Fruit fly (Drosophila melanogaster) whole organism, embryonic: ENCODE data around the gene Mis12.

Source experiments
- CG11695 ChIP-seq: fragments of 200-800 bp; sonication (Bioruptor generic); IDR thresholded peaks from 3 replicates; pipeline ENCODE4 v1.3.6; 2022; ENCODE audit warnings: missing biosample characterization, missing genetic modification characterization
- CG12391 ChIP-seq: fragments of 200-800 bp; sonication (Bioruptor generic); optimal IDR thresholded peaks from 3 replicates; lab custom pipeline; 2018; ENCODE audit warnings: missing biosample characterization, mild to moderate bottlenecking, missing genetic modification characterization, moderate library complexity
- CG12659 ChIP-seq: fragments of 200-800 bp; sonication (Bioruptor generic); optimal IDR thresholded peaks from 3 replicates; lab custom pipeline; 2017; ENCODE audit warnings: mild to moderate bottlenecking, missing biosample characterization, missing genetic modification reagents, missing genetic modification characterization
- CG14441 ChIP-seq: fragments of 200-800 bp; sonication (Bioruptor generic); IDR thresholded peaks from 2 replicates; pipeline ENCODE4 v1.3.6; 2022; ENCODE audit warnings: missing biosample characterization, missing genetic modification characterization
- CG15479 ChIP-seq: fragments of 200-800 bp; sonication (Bioruptor generic); optimal IDR thresholded peaks from 3 replicates; lab custom pipeline; 2019; ENCODE audit warnings: missing biosample characterization, mild to moderate bottlenecking, missing genetic modification characterization, moderate library complexity
- CG2202 ChIP-seq: fragments of 200-800 bp; sonication (Bioruptor generic); optimal IDR thresholded peaks from 2 replicates; lab custom pipeline; 2018; ENCODE audit warnings: missing biosample characterization, mild to moderate bottlenecking, missing genetic modification characterization
- CG2678 ChIP-seq: fragments of 200-800 bp; sonication (Bioruptor generic); optimal IDR thresholded peaks from 3 replicates; lab custom pipeline; 2019; ENCODE audit warnings: missing biosample characterization, mild to moderate bottlenecking, missing genetic modification characterization, moderate library complexity
- CG2712 ChIP-seq: fragments of 200-800 bp; optimal IDR thresholded peaks from 3 replicates; lab custom pipeline; 2019; ENCODE audit warnings: missing biosample characterization, mild to moderate bottlenecking, missing genetic modification characterization, moderate library complexity
- CG4282 ChIP-seq: fragments of 200-800 bp; sonication (Bioruptor generic); optimal IDR thresholded peaks from 2 replicates; lab custom pipeline; 2016; ENCODE audit warnings: missing biosample characterization, missing genetic modification characterization
- CG4617 ChIP-seq: fragments of 200-800 bp; sonication (Bioruptor generic); optimal IDR thresholded peaks from 3 replicates; lab custom pipeline; 2016; ENCODE audit warnings: missing biosample characterization, missing genetic modification characterization, borderline replicate concordance
- CG5953 ChIP-seq: fragments of 200-800 bp; sonication (Bioruptor generic); IDR thresholded peaks from 2 replicates; pipeline ENCODE4 v1.3.6; 2022; ENCODE audit warnings: missing biosample characterization, missing genetic modification characterization
- CG7786 ChIP-seq: fragments of 200-800 bp; sonication (Bioruptor generic); optimal IDR thresholded peaks from 2 replicates; lab custom pipeline; 2016; ENCODE audit warnings: missing biosample characterization, missing genetic modification characterization
- CG9727 ChIP-seq: fragments of 200-800 bp; sonication (Bioruptor generic); optimal IDR thresholded peaks from 3 replicates; lab custom pipeline; 2017; ENCODE audit warnings: missing biosample characterization, mild to moderate bottlenecking, missing genetic modification characterization
- CrebB ChIP-seq: fragments of 200-800 bp; sonication (Bioruptor generic); optimal IDR thresholded peaks from 3 replicates; lab custom pipeline; 2018; ENCODE audit warnings: missing biosample characterization, mild to moderate bottlenecking, missing genetic modification characterization
- Dbx ChIP-seq: fragments of 200-800 bp; sonication (Bioruptor generic); IDR thresholded peaks from 3 replicates; pipeline ENCODE4 v1.3.6; 2022; ENCODE audit warnings: missing biosample characterization, missing genetic modification characterization
- Deaf1 ChIP-seq: fragments of 200-800 bp; optimal IDR thresholded peaks from 3 replicates; lab custom pipeline; 2019; ENCODE audit warnings: missing biosample characterization, mild to moderate bottlenecking, missing genetic modification characterization, moderate library complexity
- Dll ChIP-seq: fragments of 200-800 bp; sonication (Bioruptor generic); IDR thresholded peaks from 4 replicates; pipeline ENCODE4 v1.3.6; 2022; ENCODE audit warnings: missing biosample characterization, missing genetic modification characterization; ENCODE audit not compliant: partially characterized antibody
- Doc3 ChIP-seq: fragments of 200-800 bp; sonication (Bioruptor generic); IDR thresholded peaks from 3 replicates; pipeline ENCODE4 v1.3.6; 2022; ENCODE audit warnings: missing biosample characterization, missing genetic modification characterization; ENCODE audit not compliant: partially characterized antibody
- HLHmδ ChIP-seq: fragments of 200-800 bp; sonication (Bioruptor generic); optimal IDR thresholded peaks from 2 replicates; lab custom pipeline; 2018; ENCODE audit warnings: missing biosample characterization, mild to moderate bottlenecking, missing genetic modification characterization, moderate library complexity
- Hmx ChIP-seq: fragments of 200-800 bp; sonication (Bioruptor generic); optimal IDR thresholded peaks from 2 replicates; lab custom pipeline; 2016; ENCODE audit warnings: missing biosample characterization, missing genetic modification characterization
- MBD-R2 ChIP-seq: fragments of 200-800 bp; sonication (Bioruptor generic); IDR thresholded peaks from 2 replicates; pipeline ENCODE4 v1.3.6; 2022; ENCODE audit warnings: missing biosample characterization, missing genetic modification characterization
- MESR4 ChIP-seq: fragments of 200-800 bp; sonication (Bioruptor generic); optimal IDR thresholded peaks from 2 replicates; lab custom pipeline; 2018; ENCODE audit warnings: missing biosample characterization, mild to moderate bottlenecking, missing genetic modification characterization, moderate library complexity
- Med ChIP-seq: fragments of 200-800 bp; sonication (Bioruptor generic); peaks from one replicate; lab custom pipeline; 2016; ENCODE audit warnings: missing biosample characterization, missing genetic modification characterization, mild to moderate bottlenecking, inconsistent platforms, moderate library complexity
- Nf-YA ChIP-seq: fragments of 200-800 bp; sonication (Bioruptor generic); IDR thresholded peaks from 2 replicates; pipeline ENCODE4 v1.3.6; 2022; ENCODE audit warnings: missing biosample characterization, missing genetic modification characterization
- Nf-YB ChIP-seq: fragments of 200-800 bp; sonication (Bioruptor generic); optimal IDR thresholded peaks from 3 replicates; lab custom pipeline; 2019; ENCODE audit warnings: missing biosample characterization, mild to moderate bottlenecking, missing genetic modification characterization, moderate library complexity
- Nf-YC ChIP-seq: fragments of 200-800 bp; optimal IDR thresholded peaks from 3 replicates; lab custom pipeline; 2019; ENCODE audit warnings: missing biosample characterization, mild to moderate bottlenecking, missing genetic modification characterization, moderate library complexity
- NfI ChIP-seq: fragments of 200-800 bp; sonication (Bioruptor generic); optimal IDR thresholded peaks from 3 replicates; lab custom pipeline; 2018; ENCODE audit warnings: missing biosample characterization, mild to moderate bottlenecking, missing genetic modification characterization, moderate library complexity
- Opbp ChIP-seq: fragments of 200-800 bp; sonication (Bioruptor generic); IDR thresholded peaks from 3 replicates; pipeline ENCODE4 v1.3.6; 2022; ENCODE audit warnings: missing biosample characterization, missing genetic modification characterization; ENCODE audit not compliant: partially characterized antibody
- Ravus ChIP-seq: fragments of 200-800 bp; sonication (Bioruptor generic); IDR thresholded peaks from 2 replicates; pipeline ENCODE4 v1.3.6; 2022; ENCODE audit warnings: missing biosample characterization, missing genetic modification characterization
- Spps ChIP-seq: fragments of 200-800 bp; sonication (Bioruptor generic); optimal IDR thresholded peaks from 2 replicates; lab custom pipeline; 2018; ENCODE audit warnings: missing biosample characterization, mild to moderate bottlenecking, missing genetic modification characterization
- Sry-δ ChIP-seq: fragments of 200-800 bp; sonication (Bioruptor generic); optimal IDR thresholded peaks from 2 replicates; lab custom pipeline; 2016; ENCODE audit warnings: missing biosample characterization, missing genetic modification characterization
- ab ChIP-seq: fragments of 200-800 bp; sonication (Bioruptor generic); optimal IDR thresholded peaks from 2 replicates; lab custom pipeline; 2016; ENCODE audit warnings: missing biosample characterization, missing genetic modification characterization
- amos ChIP-seq: fragments of 200-800 bp; sonication (Bioruptor generic); IDR thresholded peaks from 2 replicates; pipeline ENCODE4 v1.3.6; 2022; ENCODE audit warnings: missing biosample characterization, missing genetic modification characterization; ENCODE audit not compliant: partially characterized antibody
- ara ChIP-seq: fragments of 200-800 bp; sonication (Bioruptor generic); IDR thresholded peaks from 2 replicates; pipeline ENCODE4 v1.3.6; 2022; ENCODE audit warnings: missing biosample characterization, missing genetic modification characterization
- ato ChIP-seq: fragments of 200-800 bp; sonication (Bioruptor generic); IDR thresholded peaks from 2 replicates; pipeline ENCODE4 v1.3.6; 2022; ENCODE audit warnings: missing biosample characterization, missing genetic modification characterization; ENCODE audit not compliant: partially characterized antibody
- crol ChIP-seq: fragments of 200-800 bp; sonication (Bioruptor generic); IDR thresholded peaks from 2 replicates; pipeline ENCODE4 v1.3.6; 2022; ENCODE audit warnings: missing biosample characterization, missing genetic modification characterization
- cwo ChIP-seq: fragments of 200-800 bp; sonication (Bioruptor generic); optimal IDR thresholded peaks from 3 replicates; lab custom pipeline; 2017; ENCODE audit warnings: missing biosample characterization, missing genetic modification characterization, mild to moderate bottlenecking, moderate library complexity, missing genetic modification reagents
- ftz-f1 ChIP-seq: fragments of 200-800 bp; sonication (Bioruptor generic); optimal IDR thresholded peaks from 2 replicates; lab custom pipeline; 2016; ENCODE audit warnings: missing biosample characterization, missing genetic modification characterization
- gem ChIP-seq: fragments of 200-800 bp; sonication (Bioruptor generic); optimal IDR thresholded peaks from 2 replicates; lab custom pipeline; 2019; ENCODE audit warnings: missing biosample characterization, mild to moderate bottlenecking, missing genetic modification characterization, moderate library complexity
- hkb ChIP-seq, 2 experiments: fragments of 200-800 bp in 1 of 2; fragments of >200 bp in 1 of 2; sonication (Bioruptor generic) in 1 of 2; IDR thresholded peaks in 1 of 2; optimal IDR thresholded peaks in 1 of 2; 2 replicates each; pipeline versions ENCODE4 v1.3.6 to Lab custom; 2017 to 2022; ENCODE audit warnings: missing biosample characterization in 1 of 2, missing genetic modification characterization in 1 of 2
- mirr ChIP-seq: fragments of 200-800 bp; sonication (Bioruptor generic); optimal IDR thresholded peaks from 3 replicates; lab custom pipeline; 2018; ENCODE audit warnings: missing biosample characterization, mild to moderate bottlenecking, missing genetic modification characterization
- oc ChIP-seq: fragments of 200-800 bp; sonication (Bioruptor generic); optimal IDR thresholded peaks from 2 replicates; lab custom pipeline; 2018; ENCODE audit warnings: missing biosample characterization, mild to moderate bottlenecking, missing genetic modification characterization, moderate library complexity
- psq ChIP-seq: fragments of 200-800 bp; sonication (Bioruptor generic); optimal IDR thresholded peaks from 2 replicates; lab custom pipeline; 2017; ENCODE audit warnings: missing biosample characterization, missing genetic modification characterization
- ranshi ChIP-seq: fragments of 200-800 bp; sonication (Bioruptor generic); IDR thresholded peaks from 2 replicates; pipeline ENCODE4 v1.3.6; 2022; ENCODE audit warnings: missing biosample characterization, missing genetic modification characterization
- rib ChIP-seq: fragments of 200-800 bp; sonication (Bioruptor generic); IDR thresholded peaks from 2 replicates; pipeline ENCODE4 v1.3.6; 2022; ENCODE audit warnings: missing biosample characterization, missing genetic modification characterization
- so ChIP-seq: fragments of 200-800 bp; sonication (Bioruptor generic); IDR thresholded peaks from 3 replicates; pipeline ENCODE4 v1.3.6; 2022; ENCODE audit warnings: missing biosample characterization, missing genetic modification characterization
- sr ChIP-seq: fragments of 200-800 bp; sonication (Bioruptor generic); IDR thresholded peaks from 3 replicates; pipeline ENCODE4 v1.3.6; 2022; ENCODE audit warnings: missing biosample characterization, missing genetic modification characterization
- tin ChIP-seq: fragments of 200-800 bp; sonication (Bioruptor generic); optimal IDR thresholded peaks from 3 replicates; lab custom pipeline; 2016; ENCODE audit warnings: missing biosample characterization, missing genetic modification characterization
- zf30C ChIP-seq: fragments of 200-800 bp; sonication (Bioruptor generic); optimal IDR thresholded peaks from 3 replicates; lab custom pipeline; 2018; ENCODE audit warnings: missing biosample characterization, mild to moderate bottlenecking, missing genetic modification characterization

The Mis12 gene

DNA sequence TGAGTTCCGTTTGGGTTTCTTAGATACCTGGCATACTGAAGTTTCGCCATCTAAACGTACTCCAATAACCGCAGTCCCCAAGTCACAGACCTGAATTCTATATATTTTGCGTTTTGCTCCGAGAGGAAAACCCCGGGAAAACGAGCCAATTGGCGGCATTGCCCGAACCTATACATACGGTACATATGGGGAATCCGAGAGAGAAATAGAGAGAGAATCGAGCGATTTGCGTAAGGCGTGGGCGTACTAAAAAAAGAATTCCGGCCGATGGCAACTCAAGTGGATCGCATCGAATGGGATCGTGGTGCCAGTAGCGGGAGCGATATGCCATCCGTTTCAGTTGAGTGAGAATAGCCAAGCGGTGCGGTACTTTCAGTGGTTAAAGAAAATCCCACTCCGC, 21.4 kb upstream of the Mis12 start, which contains the start of gene bin (continued):
- TF ChIP-seq cwo: no peak
- no peak for TF ChIP-seq CG11695 (GFP tag; lab: Robert Waterston, UW)
- no peak for TF ChIP-seq CG12659
- TF ChIP-seq Med (GFP tag; lab: Kevin White, UChicago): no peak
- peak; percentile 95 for TF ChIP-seq sr (GFP tag; lab: Robert Waterston, UW)
- no peak for TF ChIP-seq Ravus (GFP tag; lab: Robert Waterston, UW)
- no peak for TF ChIP-seq ato (GFP tag; lab: Robert Waterston, UW)
- TF ChIP-seq gem: no peak
- TF ChIP-seq Nf-YB (GFP tag; lab: Kevin White, UChicago): peak; percentile 85
- TF ChIP-seq MBD-R2: no peak
- no peak for TF ChIP-seq Opbp
- TF ChIP-seq CG15479 (GFP tag; lab: Kevin White, UChicago): no peak
- no peak for TF ChIP-seq rib
- no peak for TF ChIP-seq ftz-f1 (GFP tag; lab: Kevin White, UChicago)
- TF ChIP-seq Nf-YC: peak; percentile 77
- peak; percentile 53 for TF ChIP-seq Deaf1 (tag; lab: Kevin White, UChicago)

- TF ChIP-seq ranshi (GFP tag; lab: Robert Waterston, UW) (peak; percentile 83; the same call in 1 of the 2 replicates), ara (GFP tag; lab: Robert Waterston, UW) (peak; percentile 70), Doc3 (GFP tag; lab: Robert Waterston, UW) (no peak; the same call in 2 of the 3 replicates), CG2678 (tag; lab: Kevin White, UChicago) (peak; percentile 98), tin (GFP tag; lab: Kevin White, UChicago) (peak; percentile 93), CG9727 (peak; percentile 96), Spps (tag; lab: Kevin White, UChicago) (peak; percentile 86), Dbx (GFP tag; lab: Robert Waterston, UW) (peak; percentile 77), rib (0 out of 2 replicates have a peak, but pooled peaks have one; percentile 58), Sry-δ (GFP tag; lab: Kevin White, UChicago) (peak; percentile 19), so (GFP tag; lab: Robert Waterston, UW) (peak; percentile 79; the same call in 2 of the 3 replicates), ab (GFP tag; lab: Kevin White, UChicago) (no peak), oc (tag; lab: Kevin White, UChicago) (peak; percentile 70), CG7786 (GFP tag; lab: Kevin White, UChicago) (peak; percentile 20), hkb (optimal IDR thresholded peaks at IDR 0.05; lab: Kevin White, UChicago) (no peak), hkb (GFP tag; IDR thresholded peaks at IDR 0.05; lab: Robert Waterston, UW) (peak; percentile 83), CG14441 (peak; percentile 79), amos (GFP tag; lab: Robert Waterston, UW) (no peak), Hmx (GFP tag; lab: Kevin White, UChicago) (peak; percentile 80), HLHmδ (no peak), mirr (GFP tag; lab: Kevin White, UChicago) (peak; percentile 18), zf30C (GFP tag; lab: Kevin White, UChicago) (no peak), CG2712 (tag; lab: Kevin White, UChicago) (peak; percentile 97), NfI (GFP tag; lab: Kevin White, UChicago) (peak; percentile 74), CG5953 (GFP tag; lab: Robert Waterston, UW) (peak; percentile 22; the same call in 1 of the 2 replicates), CrebB (tag; lab: Kevin White, UChicago) (no peak), psq (GFP tag; lab: Kevin White, UChicago) (peak; percentile 73), Dll (GFP tag; lab: Robert Waterston, UW) (no peak), CG4617 (GFP tag; lab: Kevin White, UChicago) (peak; percentile 46), CG12391 (tag; lab: Kevin White, UChicago) (peak; percentile 94), MESR4 (GFP tag; lab: Kevin White, UChicago) (no peak), CG4282 (GFP tag; lab: Kevin White, UChicago) (no peak), Nf-YA (GFP tag; lab: Robert Waterston, UW) (peak; percentile 82), crol (GFP tag; lab: Robert Waterston, UW) (peak; percentile 68), CG2202 (tag; lab: Kevin White, UChicago) (peak; percentile 58)
These were observed 20.2 kb upstream of the Mis12 start for dm6 chr3L:6988942-6989569.
